Worm (Caenorhabditis elegans) whole organism, late embryonic: ENCODE measurements around the gene mrpl-44.
A peak's percentile ranks its signal among the peaks of the same experiment; 100 is the strongest.

ENCODE experiments used
- C08G9.2 ChIP-seq: sonication (generic microtip); optimal IDR thresholded peaks from 2 replicates; lab custom pipeline; 2016; ENCODE audit warnings: mild to moderate bottlenecking, missing genetic modification characterization, moderate library complexity, missing compliant biosample characterization
- F13H6.1 ChIP-seq: sonication (generic microtip); optimal IDR thresholded peaks from 2 replicates; lab custom pipeline; 2016; ENCODE audit warnings: missing genetic modification characterization, missing compliant biosample characterization
- K02D7.2 ChIP-seq: sonication (generic microtip); optimal IDR thresholded peaks from 2 replicates; lab custom pipeline; 2017; ENCODE audit warnings: mild to moderate bottlenecking, missing genetic modification characterization, missing compliant biosample characterization
- T23F11.4 ChIP-seq: fragments of 200-800 bp; sonication (Bioruptor generic); optimal IDR thresholded peaks from 2 replicates; lab custom pipeline; 2018; ENCODE audit warnings: mild to moderate bottlenecking, missing genetic modification characterization, missing compliant biosample characterization
- Y22D7AL.16 ChIP-seq: sonication (generic microtip); optimal IDR thresholded peaks from 2 replicates; lab custom pipeline; 2016; ENCODE audit warnings: missing genetic modification characterization, missing compliant biosample characterization
- ahr-1 ChIP-seq: sonication (generic microtip); optimal IDR thresholded peaks from 2 replicates; lab custom pipeline; 2016; ENCODE audit warnings: missing genetic modification characterization, missing compliant biosample characterization
- ama-1 ChIP-seq: fragments of 150-350 bp; optimal IDR thresholded peaks from 2 replicates; lab custom pipeline; 2014
- ceh-14 ChIP-seq: sonication (generic microtip); optimal IDR thresholded peaks from 2 replicates; lab custom pipeline; 2016; ENCODE audit warnings: missing genotype, missing genetic modification characterization, missing compliant biosample characterization
- ceh-18 ChIP-seq: sonication (generic microtip); optimal IDR thresholded peaks from 2 replicates; lab custom pipeline; 2016; ENCODE audit warnings: missing genetic modification characterization, missing compliant biosample characterization
- ceh-2 ChIP-seq: sonication (generic microtip); optimal IDR thresholded peaks from 2 replicates; lab custom pipeline; 2016; ENCODE audit warnings: missing genotype, missing genetic modification characterization, missing compliant biosample characterization
- ceh-22 ChIP-seq: sonication (generic microtip); optimal IDR thresholded peaks from 2 replicates; lab custom pipeline; 2017; ENCODE audit warnings: missing biosample characterization, missing genetic modification characterization
- ceh-24 ChIP-seq: sonication (generic microtip); optimal IDR thresholded peaks from 2 replicates; lab custom pipeline; 2016; ENCODE audit warnings: mild to moderate bottlenecking, missing genetic modification characterization, missing compliant biosample characterization
- ceh-34 ChIP-seq: sonication (generic microtip); optimal IDR thresholded peaks from 2 replicates; lab custom pipeline; 2016; ENCODE audit warnings: mild to moderate bottlenecking, missing genetic modification characterization, missing compliant biosample characterization
- ceh-48 ChIP-seq: sonication (generic microtip); optimal IDR thresholded peaks from 2 replicates; lab custom pipeline; 2016; ENCODE audit warnings: missing genetic modification characterization, inconsistent platforms, missing compliant biosample characterization
- ceh-6 ChIP-seq: fragments of 200-800 bp; sonication (Bioruptor generic); optimal IDR thresholded peaks from 2 replicates; lab custom pipeline; 2018; ENCODE audit warnings: mild to moderate bottlenecking, missing genetic modification characterization, missing compliant biosample characterization
- dve-1 ChIP-seq: sonication (generic microtip); optimal IDR thresholded peaks from 2 replicates; lab custom pipeline; 2017; ENCODE audit warnings: antibody characterized with exemption, mild to moderate bottlenecking, missing genetic modification characterization, missing compliant biosample characterization
- elt-4 ChIP-seq: sonication (generic microtip); optimal IDR thresholded peaks from 2 replicates; lab custom pipeline; 2016; ENCODE audit warnings: missing genetic modification characterization, missing compliant biosample characterization
- eyg-1 ChIP-seq: sonication (generic microtip); optimal IDR thresholded peaks from 2 replicates; lab custom pipeline; 2016; ENCODE audit warnings: missing genotype, missing genetic modification characterization, missing compliant biosample characterization
- fkh-10 ChIP-seq: fragments of 150-350 bp; optimal IDR thresholded peaks from 2 replicates; lab custom pipeline; 2014; ENCODE audit warnings: missing biosample characterization, missing genetic modification reagents, missing genetic modification characterization
- fkh-6 ChIP-seq: sonication (generic microtip); optimal IDR thresholded peaks from 2 replicates; lab custom pipeline; 2016; ENCODE audit warnings: missing genetic modification characterization, missing compliant biosample characterization
- hlh-30 ChIP-seq: sonication (generic microtip); optimal IDR thresholded peaks from 2 replicates; lab custom pipeline; 2017; ENCODE audit warnings: antibody characterized with exemption, missing genetic modification characterization, missing compliant biosample characterization; ENCODE audit not compliant: insufficient read depth
- hlh-6 ChIP-seq: sonication (generic microtip); optimal IDR thresholded peaks from 2 replicates; lab custom pipeline; 2016; ENCODE audit warnings: missing genotype, missing genetic modification characterization, missing compliant biosample characterization
- hlh-8 ChIP-seq: sonication (generic microtip); optimal IDR thresholded peaks from 2 replicates; lab custom pipeline; 2016; ENCODE audit warnings: missing genotype, missing genetic modification characterization, missing compliant biosample characterization
- lin-11 ChIP-seq: fragments of 200-800 bp; sonication (Bioruptor generic); optimal IDR thresholded peaks from 2 replicates; lab custom pipeline; 2018; ENCODE audit warnings: mild to moderate bottlenecking, missing genetic modification characterization, missing compliant biosample characterization
- madf-2 ChIP-seq: sonication (generic microtip); optimal IDR thresholded peaks from 2 replicates; lab custom pipeline; 2017; ENCODE audit warnings: missing genetic modification characterization, missing compliant biosample characterization
- nfya-1 ChIP-seq: sonication (generic microtip); optimal IDR thresholded peaks from 2 replicates; lab custom pipeline; 2017; ENCODE audit warnings: missing genetic modification characterization, mild to moderate bottlenecking, missing compliant biosample characterization, antibody characterized with exemption, moderate library complexity
- odd-2 ChIP-seq: sonication (generic microtip); optimal IDR thresholded peaks from 2 replicates; lab custom pipeline; 2017; ENCODE audit warnings: antibody characterized with exemption, mild to moderate bottlenecking, missing genetic modification characterization, missing compliant biosample characterization
- pag-3 ChIP-seq: sonication (generic microtip); optimal IDR thresholded peaks from 2 replicates; lab custom pipeline; 2016; ENCODE audit warnings: missing compliant biosample characterization, missing genetic modification characterization, borderline replicate concordance
- pat-9 ChIP-seq: fragments of 200-800 bp; sonication (Bioruptor generic); optimal IDR thresholded peaks from 2 replicates; lab custom pipeline; 2018; ENCODE audit warnings: mild to moderate bottlenecking, missing genetic modification characterization, moderate library complexity, missing compliant biosample characterization
- pha-2 ChIP-seq: sonication (generic microtip); optimal IDR thresholded peaks from 2 replicates; lab custom pipeline; 2017; ENCODE audit warnings: mild to moderate bottlenecking, missing genetic modification characterization, missing compliant biosample characterization
- pros-1 ChIP-seq: fragments of 150-350 bp; optimal IDR thresholded peaks from 2 replicates; lab custom pipeline; 2014; ENCODE audit warnings: missing biosample characterization, missing genetic modification reagents, missing genetic modification characterization
- rnt-1 ChIP-seq: sonication (generic microtip); optimal IDR thresholded peaks from 2 replicates; lab custom pipeline; 2016; ENCODE audit warnings: missing genetic modification characterization, missing compliant biosample characterization
- tbx-2 ChIP-seq: sonication (generic microtip); optimal IDR thresholded peaks from 2 replicates; lab custom pipeline; 2016; ENCODE audit warnings: missing genetic modification characterization, missing compliant biosample characterization
- tbx-7 ChIP-seq: sonication (generic microtip); optimal IDR thresholded peaks from 2 replicates; lab custom pipeline; 2016; ENCODE audit warnings: missing genotype, missing genetic modification characterization, missing compliant biosample characterization
- ttx-3 ChIP-seq: sonication (generic microtip); optimal IDR thresholded peaks from 2 replicates; lab custom pipeline; 2016; ENCODE audit warnings: missing genetic modification reagents, missing genetic modification characterization, missing compliant biosample characterization
- ztf-16 ChIP-seq: sonication (generic microtip); optimal IDR thresholded peaks from 2 replicates; lab custom pipeline; 2017; ENCODE audit warnings: missing genetic modification characterization, missing compliant biosample characterization

Gene mrpl-44

ce11 chrIII:9081763-9082162, 7.4 kb downstream of the mrpl-44 start, which contains the start of gene far-2:
Gene far-2 (plus strand): TSS chrIII:9081828.
- no peak for TF ChIP-seq ceh-18 (tag; lab: Kevin White, UChicago)
- no peak for TF ChIP-seq pros-1 (tag; lab: Kevin White, UChicago)
- no peak for TF ChIP-seq pat-9
- no peak for TF ChIP-seq eyg-1
- no peak for TF ChIP-seq rnt-1 (tag; lab: Kevin White, UChicago)
- TF ChIP-seq ceh-22 (tag; lab: Kevin White, UChicago): no peak

- TF ChIP-seq ceh-34 (tag; lab: Kevin White, UChicago) (no peak), hlh-8 (peak; percentile 41), tbx-7 (no peak), pha-2 (no peak), ama-1 (lab: Kevin White, UChicago) (peak; percentile 74), K02D7.2 (no peak), dve-1 (no peak), ceh-18 (tag; lab: Kevin White, UChicago) (peak; percentile 10), ceh-24 (tag; lab: Kevin White, UChicago) (no peak), ceh-14 (tag; lab: Kevin White, UChicago) (no peak), fkh-6 (no peak), F13H6.1 (no peak), nfya-1 (tag; lab: Kevin White, UChicago) (peak; percentile 23), C08G9.2 (tag; lab: Kevin White, UChicago) (peak; percentile 11), tbx-2 (tag; lab: Kevin White, UChicago) (no peak), ztf-16 (tag; lab: Kevin White, UChicago) (no peak)
Measured at ce11 chrIII:9081055-9081454, 8.1 kb downstream of the mrpl-44 start, which contains the start of gene far-1. Gene far-1 (minus strand): TSS chrIII:9081179.

ce11 chrIII:9080127-9080526, 9.0 kb downstream of the mrpl-44 start:
- no peak for TF ChIP-seq hlh-30
- TF ChIP-seq rnt-1 (tag; lab: Kevin White, UChicago): peak; percentile 18
- TF ChIP-seq ceh-48 (tag; lab: Kevin White, UChicago): no peak
- no peak for TF ChIP-seq madf-2 (tag; lab: Kevin White, UChicago)
- peak; percentile 44 for TF ChIP-seq ama-1 (lab: Kevin White, UChicago)
- TF ChIP-seq, all 69 proteins: peak for 2

- no peak for TF ChIP-seq lin-11
- TF ChIP-seq Y22D7AL.16 (tag; lab: Kevin White, UChicago): no peak
- no peak for TF ChIP-seq ceh-2 (tag; lab: Kevin White, UChicago)
- TF ChIP-seq fkh-10 (GFP tag; lab: Kevin White, UChicago): no peak
- no peak for TF ChIP-seq pat-9
- TF ChIP-seq ceh-48 (tag; lab: Kevin White, UChicago): no peak
- no peak for TF ChIP-seq pag-3 (tag; lab: Kevin White, UChicago)
- TF ChIP-seq, all 69 proteins: peak for 0
Measured at ce11 chrIII:9077708-9078107, 11.5 kb downstream of the mrpl-44 start, which contains the start of gene F02A9.1. Gene F02A9.1 (minus strand): TSS chrIII:9077808.

- TF ChIP-seq elt-4 (tag; lab: Kevin White, UChicago) (no peak), ahr-1 (no peak), eyg-1 (no peak), fkh-10 (GFP tag; lab: Kevin White, UChicago) (no peak)
Measured at ce11 chrIII:9075539-9075938, 13.6 kb downstream of the mrpl-44 start, which contains the start of gene F02A9.7. Gene F02A9.7 (minus strand): TSS chrIII:9075639.

ce11 chrIII:9072704-9073103, 16.5 kb downstream of the mrpl-44 start:
- TF ChIP-seq ceh-6: no peak
- no peak for TF ChIP-seq ceh-34 (tag; lab: Kevin White, UChicago)
- TF ChIP-seq ahr-1: no peak
- no peak for TF ChIP-seq ztf-16 (tag; lab: Kevin White, UChicago)
- no peak for TF ChIP-seq ceh-18 (tag; lab: Kevin White, UChicago)
- no peak for TF ChIP-seq dve-1
- no peak for TF ChIP-seq T23F11.4 (GFP tag; lab: Kevin White, UChicago)
- no peak for TF ChIP-seq ttx-3 (tag; lab: Kevin White, UChicago)
- no peak for TF ChIP-seq ceh-24 (tag; lab: Kevin White, UChicago)
- no peak for TF ChIP-seq odd-2 (tag; lab: Kevin White, UChicago)
- TF ChIP-seq lin-11: no peak
- TF ChIP-seq hlh-6 (tag; lab: Kevin White, UChicago): no peak
- TF ChIP-seq rnt-1 (tag; lab: Kevin White, UChicago): no peak
- TF ChIP-seq nfya-1 (tag; lab: Kevin White, UChicago): no peak
